Worm (Caenorhabditis elegans): Measurements from ENCODE around the gene F46F2.5.

- TF ChIP-seq M03D4.4 (tag; optimal IDR thresholded peaks at IDR 0.05) (no peak), mep-1 (tag; optimal IDR thresholded peaks at IDR 0.05) (no peak), lin-13 (tag; optimal IDR thresholded peaks at IDR 0.05) (no peak)
Measured at ce11 chrX:15272925-15273324, 10.4 kb downstream of the F46F2.5 start.
